Worm (Caenorhabditis elegans) whole organism, L3 larva: ENCODE data around the gene snpc-1.1.

Experiments used
- R02D3.7 ChIP-seq: fragments of 150-350 bp; optimal IDR thresholded peaks from 2 replicates; lab custom pipeline; 2014; ENCODE audit warnings: missing biosample characterization, missing genetic modification characterization
- ZK546.5 ChIP-seq: sonication (generic microtip); optimal IDR thresholded peaks from 2 replicates; lab custom pipeline; 2017; ENCODE audit warnings: missing biosample characterization, missing genetic modification characterization
- aly-2 ChIP-seq: fragments of 150-350 bp; optimal IDR thresholded peaks from 2 replicates; lab custom pipeline; 2014; ENCODE audit warnings: missing biosample characterization, missing genetic modification characterization
- ceh-28 ChIP-seq: fragments of 150-350 bp; optimal IDR thresholded peaks from 2 replicates; lab custom pipeline; 2014; ENCODE audit warnings: missing biosample characterization, missing genetic modification reagents, missing genetic modification characterization
- ceh-82 ChIP-seq: fragments of 150-350 bp; optimal IDR thresholded peaks from 2 replicates; lab custom pipeline; 2014; ENCODE audit warnings: missing biosample characterization, missing genetic modification characterization
- ceh-9 ChIP-seq: sonication (generic microtip); optimal IDR thresholded peaks from 2 replicates; lab custom pipeline; 2018; ENCODE audit warnings: missing biosample characterization, missing genetic modification characterization
- daf-12 ChIP-seq: fragments of 150-350 bp; optimal IDR thresholded peaks from 2 replicates; lab custom pipeline; 2014; ENCODE audit warnings: missing biosample characterization, missing genetic modification reagents, missing genetic modification characterization
- egl-27 ChIP-seq: sonication (generic microtip); optimal IDR thresholded peaks from 4 replicates; lab custom pipeline; 2017; ENCODE audit warnings: missing biosample characterization, missing genetic modification reagents, missing genetic modification characterization
- egl-5 ChIP-seq: fragments of 150-350 bp; optimal IDR thresholded peaks from 2 replicates; lab custom pipeline; 2017; ENCODE audit warnings: missing biosample characterization, missing genetic modification reagents, missing genetic modification characterization, inconsistent platforms
- elt-1 ChIP-seq: fragments of 150-350 bp; optimal IDR thresholded peaks from 2 replicates; lab custom pipeline; 2014; ENCODE audit warnings: missing biosample characterization, missing genetic modification characterization
- elt-2 ChIP-seq: sonication (generic microtip); optimal IDR thresholded peaks from 2 replicates; lab custom pipeline; 2016; ENCODE audit warnings: missing genetic modification reagents, mild to moderate bottlenecking, missing genetic modification characterization, missing compliant biosample characterization
- elt-3 ChIP-seq, 3 experiments: fragments of 150-350 bp in 1 of 3; sonication (generic microtip) in 2 of 3; optimal IDR thresholded peaks; 2 replicates in 2 of 3; 4 replicates in 1 of 3; lab custom pipeline; 2014 to 2017; ENCODE audit warnings: missing biosample characterization in 3 of 3, missing genetic modification characterization in 3 of 3
- eor-1 ChIP-seq, 2 experiments: fragments of 150-350 bp; optimal IDR thresholded peaks; 2 replicates each; lab custom pipeline; 2014 to 2018; ENCODE audit warnings: missing biosample characterization in 2 of 2, missing genetic modification characterization in 2 of 2
- fkh-10 ChIP-seq: sonication (generic microtip); optimal IDR thresholded peaks from 2 replicates; lab custom pipeline; 2017; ENCODE audit warnings: missing biosample characterization, missing genetic modification reagents, missing genetic modification characterization
- fos-1 ChIP-seq: fragments of 150-350 bp; optimal IDR thresholded peaks from 2 replicates; lab custom pipeline; 2014; ENCODE audit warnings: missing biosample characterization, missing genetic modification characterization
- hmg-11 ChIP-seq: sonication (generic microtip); optimal IDR thresholded peaks from 2 replicates; lab custom pipeline; 2016; ENCODE audit warnings: missing genetic modification characterization, missing compliant biosample characterization
- jun-1 ChIP-seq: fragments of 150-350 bp; optimal IDR thresholded peaks from 2 replicates; lab custom pipeline; 2014; ENCODE audit warnings: missing biosample characterization, missing genetic modification reagents, missing genetic modification characterization
- lin-15B ChIP-seq: fragments of 150-350 bp; optimal IDR thresholded peaks from 2 replicates; lab custom pipeline; 2014; ENCODE audit warnings: missing biosample characterization, missing genetic modification characterization
- lin-39 ChIP-seq: fragments of 150-350 bp; optimal IDR thresholded peaks from 2 replicates; lab custom pipeline; 2018; ENCODE audit warnings: missing biosample characterization, missing genetic modification reagents, missing genetic modification characterization
- lsy-12 ChIP-seq: sonication (generic microtip); optimal IDR thresholded peaks from 2 replicates; lab custom pipeline; 2016; ENCODE audit warnings: mild to moderate bottlenecking, missing genetic modification characterization, missing compliant biosample characterization
- mdl-1 ChIP-seq: fragments of 150-350 bp; optimal IDR thresholded peaks from 2 replicates; lab custom pipeline; 2014; ENCODE audit warnings: missing biosample characterization, missing genetic modification characterization
- nfya-1 ChIP-seq: sonication (generic microtip); optimal IDR thresholded peaks from 2 replicates; lab custom pipeline; 2017; ENCODE audit warnings: missing genetic modification characterization, mild to moderate bottlenecking, missing compliant biosample characterization, antibody characterized with exemption, moderate library complexity; ENCODE audit not compliant: insufficient read depth
- nhr-23 ChIP-seq: fragments of 150-350 bp; optimal IDR thresholded peaks from 2 replicates; lab custom pipeline; 2014; ENCODE audit warnings: missing biosample characterization, missing genetic modification reagents, missing genetic modification characterization
- nhr-25 ChIP-seq: sonication (generic microtip); optimal IDR thresholded peaks from 2 replicates; lab custom pipeline; 2017; ENCODE audit warnings: missing biosample characterization, missing genetic modification characterization
- nhr-28 ChIP-seq: fragments of 150-350 bp; optimal IDR thresholded peaks from 2 replicates; lab custom pipeline; 2014; ENCODE audit warnings: missing biosample characterization, missing genetic modification characterization
- nhr-43 ChIP-seq: sonication (generic microtip); optimal IDR thresholded peaks from 2 replicates; lab custom pipeline; 2016; ENCODE audit warnings: mild to moderate bottlenecking, missing genetic modification characterization, missing compliant biosample characterization; ENCODE audit not compliant: poor library complexity, severe bottlenecking
- nhr-67 ChIP-seq: fragments of 150-350 bp; optimal IDR thresholded peaks from 2 replicates; lab custom pipeline; 2014; ENCODE audit warnings: missing biosample characterization, missing genetic modification characterization
- nhr-76 ChIP-seq: fragments of 150-350 bp; sonication (generic microtip); optimal IDR thresholded peaks from 5 replicates; lab custom pipeline; 2014; ENCODE audit warnings: missing biosample characterization, missing genetic modification characterization
- nhr-77 ChIP-seq: fragments of 150-350 bp; optimal IDR thresholded peaks from 2 replicates; lab custom pipeline; 2014; ENCODE audit warnings: missing biosample characterization, missing genetic modification characterization
- pha-4 ChIP-seq: fragments of 150-350 bp; optimal IDR thresholded peaks from 2 replicates; lab custom pipeline; 2014; ENCODE audit warnings: missing biosample characterization, missing genetic modification reagents, missing genetic modification characterization
- pqm-1 ChIP-seq: fragments of 150-350 bp; optimal IDR thresholded peaks from 2 replicates; lab custom pipeline; 2017; ENCODE audit warnings: missing biosample characterization, missing genetic modification characterization, inconsistent platforms
- skn-1 ChIP-seq: fragments of 150-350 bp; optimal IDR thresholded peaks from 2 replicates; lab custom pipeline; 2014; ENCODE audit warnings: missing biosample characterization, missing genetic modification characterization
- snpc-4 ChIP-seq: fragments of 150-350 bp; optimal IDR thresholded peaks from 2 replicates; lab custom pipeline; 2014; ENCODE audit warnings: missing biosample characterization, missing genetic modification characterization
- tbx-2 ChIP-seq: sonication (generic microtip); optimal IDR thresholded peaks from 2 replicates; lab custom pipeline; 2016; ENCODE audit warnings: mild to moderate bottlenecking, missing genetic modification characterization, missing compliant biosample characterization
- unc-39 ChIP-seq: sonication (generic microtip); optimal IDR thresholded peaks from 4 replicates; lab custom pipeline; 2017; ENCODE audit warnings: missing biosample characterization, missing genetic modification characterization
- unc-62 ChIP-seq: fragments of 150-350 bp; sonication (generic microtip); optimal IDR thresholded peaks from 4 replicates; lab custom pipeline; 2014; ENCODE audit warnings: missing biosample characterization, missing genetic modification reagents, missing genetic modification characterization
- ztf-11 ChIP-seq: fragments of 150-350 bp; optimal IDR thresholded peaks from 2 replicates; lab custom pipeline; 2014; ENCODE audit warnings: missing biosample characterization, missing genetic modification characterization

The snpc-1.1 gene

DNA sequence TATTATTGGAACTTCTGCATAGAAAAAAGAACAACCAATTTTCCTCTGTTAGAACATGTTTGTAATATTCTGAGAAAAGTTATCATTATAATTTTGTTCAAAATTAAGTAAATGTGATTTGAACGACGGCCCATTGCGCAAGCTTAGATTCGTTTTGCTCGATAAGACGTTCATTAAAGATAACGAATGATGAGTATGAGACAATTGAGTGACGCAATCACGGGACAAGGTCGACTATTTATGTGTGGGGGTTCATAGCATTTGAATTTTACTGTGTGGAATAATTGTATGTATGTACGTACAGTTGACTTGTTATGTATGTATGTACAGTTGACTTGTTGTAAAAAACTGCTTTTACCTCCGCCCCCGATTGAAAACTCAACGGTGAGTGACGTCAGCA lies 38.3 kb upstream of the snpc-1.1 start:
- no peak for TF ChIP-seq jun-1 (tag; lab: Kevin White, UChicago)
- no peak for TF ChIP-seq ceh-82 (tag; lab: Kevin White, UChicago)
- TF ChIP-seq ceh-9 (tag; lab: Kevin White, UChicago): no peak
- TF ChIP-seq hmg-11 (tag; lab: Kevin White, UChicago): no peak
- TF ChIP-seq unc-39 (tag; lab: Kevin White, UChicago): no peak

DNA sequence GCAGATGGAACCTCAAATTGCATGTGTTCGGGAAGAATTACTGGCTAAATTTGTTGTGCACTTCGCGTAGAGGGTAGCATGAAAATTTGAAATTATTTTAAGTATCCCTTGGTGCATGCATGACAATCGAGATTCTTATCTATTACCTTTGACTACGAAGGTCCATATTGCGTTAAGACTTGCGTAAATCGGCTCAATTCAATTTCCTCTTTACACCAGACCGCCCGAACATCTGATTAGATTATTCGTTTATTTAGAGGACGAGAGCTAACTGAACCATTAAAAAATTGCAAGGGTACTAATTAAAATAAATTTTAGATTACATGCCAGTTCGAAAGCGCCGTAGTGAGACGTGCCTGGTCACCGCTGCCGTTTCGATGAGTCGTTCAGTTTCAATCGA lies 36.5 kb upstream of the snpc-1.1 start:
- TF ChIP-seq ZK546.5 (tag; lab: Kevin White, UChicago) (no peak), ceh-28 (tag; lab: Kevin White, UChicago) (no peak), egl-27 (tag; lab: Kevin White, UChicago) (no peak), egl-5 (tag; lab: Kevin White, UChicago) (no peak), snpc-4 (no peak), pha-4 (tag; lab: Kevin White, UChicago) (no peak), nfya-1 (tag; lab: Kevin White, UChicago) (no peak)

- TF ChIP-seq lin-15B (peak; percentile 25), snpc-4 (no peak), elt-2 (tag; lab: Kevin White, UChicago) (peak; percentile 54), pha-4 (tag; lab: Kevin White, UChicago) (peak; percentile 13), nfya-1 (tag; lab: Kevin White, UChicago) (peak; percentile 39), daf-12 (no peak), mdl-1 (tag; lab: Kevin White, UChicago) (no peak)
Observed at ce11 chrII:7816163-7816776, 35.2 kb upstream of the snpc-1.1 start, which contains the start of gene cki-2. cki-2 (plus strand) TSS chrII:7816499.

DNA sequence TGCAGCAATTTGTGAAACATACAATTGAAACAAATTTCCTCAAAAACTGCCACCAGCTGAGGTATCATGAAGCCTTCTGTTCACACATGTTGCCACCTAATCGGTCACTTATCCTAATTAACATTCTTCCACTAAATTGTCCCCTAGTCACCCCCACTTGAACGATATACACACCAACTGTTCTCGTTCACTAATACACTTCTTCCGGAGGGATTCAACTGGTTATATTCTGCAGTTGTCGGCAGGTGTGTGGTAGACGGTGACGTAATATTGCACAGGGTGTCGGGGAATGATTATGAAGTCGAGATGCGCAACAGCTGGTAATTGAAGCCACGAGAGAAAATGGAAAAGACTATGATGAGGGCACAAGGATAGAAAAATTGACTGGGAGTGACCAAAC lies 34.3 kb upstream of the snpc-1.1 start:
- TF ChIP-seq ZK546.5 (tag; lab: Kevin White, UChicago): no peak
- TF ChIP-seq elt-2 (tag; lab: Kevin White, UChicago): no peak
- TF ChIP-seq fos-1 (tag; lab: Kevin White, UChicago): no peak

ce11 chrII:7814915-7815314 lies 33.8 kb upstream of the snpc-1.1 start:
- TF ChIP-seq pqm-1 (tag; lab: Kevin White, UChicago): peak; percentile 50
- no peak for TF ChIP-seq nhr-77 (tag; lab: Kevin White, UChicago)
- peak; percentile 39 for TF ChIP-seq pha-4 (tag; lab: Kevin White, UChicago)
- peak; percentile 89 for TF ChIP-seq elt-2 (tag; lab: Kevin White, UChicago)

DNA sequence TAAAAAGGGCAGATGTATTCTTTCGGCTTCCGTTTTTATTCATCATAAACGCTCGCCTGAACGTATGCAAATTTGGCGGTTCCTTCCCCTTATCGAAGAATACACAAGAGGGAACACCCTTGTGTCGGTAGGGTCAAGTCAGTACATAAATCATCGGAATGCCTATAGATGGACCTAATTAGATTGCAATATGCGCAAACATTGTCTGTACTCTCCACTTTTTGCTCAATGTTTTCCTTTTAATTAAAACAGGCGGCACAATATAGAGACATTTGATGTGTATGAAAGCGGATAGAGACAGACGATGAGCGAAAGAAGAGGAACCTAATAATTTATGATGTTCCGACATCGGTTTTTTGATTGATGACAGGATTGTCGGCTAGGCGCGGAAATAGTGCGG lies 33.1 kb upstream of the snpc-1.1 start:
- no peak for TF ChIP-seq ceh-82 (tag; lab: Kevin White, UChicago)
- TF ChIP-seq nhr-76 (tag; lab: Kevin White, UChicago): no peak
- no peak for TF ChIP-seq elt-2 (tag; lab: Kevin White, UChicago)
- no peak for TF ChIP-seq ztf-11
- no peak for TF ChIP-seq nhr-43
- TF ChIP-seq aly-2: no peak
- TF ChIP-seq egl-27 (tag; lab: Kevin White, UChicago): no peak
- TF ChIP-seq mdl-1 (tag; lab: Kevin White, UChicago): no peak
- no peak for TF ChIP-seq elt-1 (tag; lab: Kevin White, UChicago)
- TF ChIP-seq daf-12: no peak
- no peak for TF ChIP-seq elt-3 (tag; optimal IDR thresholded peaks at IDR 0.05; lab: Kevin White, UChicago)
- TF ChIP-seq nhr-28 (tag; lab: Kevin White, UChicago): no peak
- TF ChIP-seq fkh-10 (GFP tag; lab: Kevin White, UChicago): no peak
- no peak for TF ChIP-seq jun-1 (tag; lab: Kevin White, UChicago)
- TF ChIP-seq ceh-9 (tag; lab: Kevin White, UChicago): no peak
- no peak for TF ChIP-seq pha-4 (tag; lab: Kevin White, UChicago)
- no peak for TF ChIP-seq unc-62 (GFP tag; lab: Kevin White, UChicago)

- TF ChIP-seq elt-3 (tag; optimal IDR thresholded peaks at IDR 0.05; lab: Kevin White, UChicago) (no peak), egl-5 (tag; lab: Kevin White, UChicago) (no peak), ZK546.5 (tag; lab: Kevin White, UChicago) (no peak), ztf-11 (no peak), eor-1 (tag; optimal IDR thresholded peaks at IDR 0.05; lab: Kevin White, UChicago) (no peak), nhr-23 (tag; lab: Kevin White, UChicago) (no peak), R02D3.7 (no peak), fkh-10 (GFP tag; lab: Kevin White, UChicago) (no peak), nhr-76 (tag; lab: Kevin White, UChicago) (no peak), nhr-25 (tag; lab: Kevin White, UChicago) (no peak), snpc-4 (no peak), pqm-1 (tag; lab: Kevin White, UChicago) (peak; percentile 33), tbx-2 (tag; lab: Kevin White, UChicago) (no peak), mdl-1 (tag; lab: Kevin White, UChicago) (no peak), elt-2 (tag; lab: Kevin White, UChicago) (peak; percentile 74), nhr-67 (no peak), skn-1 (peak; percentile 43), lin-39 (no peak), nhr-43 (no peak), lsy-12 (no peak)
Observed at ce11 chrII:7813645-7814044, 32.5 kb upstream of the snpc-1.1 start.
